Worm (Caenorhabditis elegans) whole organism, early embryonic: ENCODE results near the gene F07A11.5.

Experiments used
- B0310.2 ChIP-seq: sonication (generic microtip); optimal IDR thresholded peaks from 2 replicates; lab custom pipeline; 2016; ENCODE audit warnings: mild to moderate bottlenecking, missing genetic modification characterization, missing compliant biosample characterization
- aly-1 ChIP-seq: sonication (generic microtip); optimal IDR thresholded peaks from 2 replicates; lab custom pipeline; 2016; ENCODE audit warnings: missing genetic modification characterization, missing compliant biosample characterization
- ama-1 ChIP-seq: fragments of 150-350 bp; optimal IDR thresholded peaks from 2 replicates; lab custom pipeline; 2014
- flt-1 ChIP-seq: fragments of 200-800 bp; sonication (Bioruptor generic); IDR thresholded peaks from 2 replicates; pipeline ENCODE4 v1.3.6; 2022; ENCODE audit warnings: missing genetic modification characterization, missing compliant biosample characterization
- hmbx-1 ChIP-seq: sonication (generic microtip); optimal IDR thresholded peaks from 2 replicates; lab custom pipeline; 2016; ENCODE audit warnings: mild to moderate bottlenecking, missing genetic modification characterization, missing compliant biosample characterization
- hnd-1 ChIP-seq: sonication (generic microtip); optimal IDR thresholded peaks from 2 replicates; lab custom pipeline; 2016; ENCODE audit warnings: missing genetic modification characterization, missing compliant biosample characterization
- pes-1 ChIP-seq: fragments of 200-800 bp; sonication (Bioruptor generic); IDR thresholded peaks from 2 replicates; pipeline ENCODE4 v1.3.6; 2022; ENCODE audit warnings: missing genetic modification reagents, missing genetic modification characterization, missing compliant biosample characterization
- tra-4 ChIP-seq: sonication (generic microtip); optimal IDR thresholded peaks from 2 replicates; lab custom pipeline; 2017; ENCODE audit warnings: missing genetic modification characterization, missing compliant biosample characterization

ce11 chrII:11577397-11577796, 34.7 kb upstream of the F07A11.5 start, which contains the start of gene pcs-1:
- TF ChIP-seq ama-1 (lab: Kevin White, UChicago), result no peak
- TF ChIP-seq flt-1, result no peak
- no peak for TF ChIP-seq B0310.2 (tag; lab: Kevin White, UChicago)
- TF ChIP-seq hnd-1 (tag; lab: Kevin White, UChicago), result no peak
- no peak for TF ChIP-seq hmbx-1 (tag; lab: Kevin White, UChicago)
- no peak for TF ChIP-seq tra-4 (tag; lab: Kevin White, UChicago)
- TF ChIP-seq aly-1 (tag; lab: Kevin White, UChicago), result no peak
- TF ChIP-seq pes-1 (GFP tag; lab: Robert Waterston, UW), result no peak
